Worm (Caenorhabditis elegans) whole organism, L4 larva: ENCODE measurements around the gene W09H1.3.

ENCODE experiments used
- R02D3.7 ChIP-seq: fragments of 150-350 bp; sonication (generic microtip); optimal IDR thresholded peaks from 3 replicates; lab custom pipeline; 2014; ENCODE audit warnings: missing biosample characterization, missing genetic modification characterization
- Y105C5A.15 ChIP-seq: fragments of 200-800 bp; sonication (Bioruptor generic); IDR thresholded peaks from 2 replicates; pipeline ENCODE4 v1.3.6; 2022; ENCODE audit warnings: missing genetic modification characterization, missing compliant biosample characterization
- aha-1 ChIP-seq: fragments of 150-350 bp; peaks from one replicate; lab custom pipeline; 2014; ENCODE audit warnings: missing biosample characterization, missing genetic modification characterization
- arid-1 ChIP-seq: fragments of 200-800 bp; sonication (Bioruptor generic); conservative IDR thresholded peaks from 2 replicates; pipeline ENCODE4 v1.3.6; 2022; ENCODE audit warnings: missing genetic modification reagents, missing genetic modification characterization, missing compliant biosample characterization
- ces-1 ChIP-seq: fragments of 150-350 bp; sonication (generic microtip); optimal IDR thresholded peaks from 4 replicates; lab custom pipeline; 2014; ENCODE audit warnings: missing biosample characterization, missing genetic modification reagents, missing genetic modification characterization
- ctbp-1 ChIP-seq: fragments of 200-800 bp; sonication (Bioruptor generic); IDR thresholded peaks from 2 replicates; pipeline ENCODE4 v1.3.6; 2022; ENCODE audit warnings: missing genetic modification reagents, missing genetic modification characterization, missing compliant biosample characterization
- daf-19 ChIP-seq: fragments of 200-800 bp; sonication (Bioruptor generic); conservative IDR thresholded peaks from 2 replicates; pipeline ENCODE4 v1.3.6; 2022; ENCODE audit warnings: missing genetic modification characterization, missing compliant biosample characterization
- dmd-8 ChIP-seq: fragments of 200-800 bp; sonication (Bioruptor generic); IDR thresholded peaks from 2 replicates; pipeline ENCODE4 v1.3.6; 2022; ENCODE audit warnings: missing genetic modification characterization, missing compliant biosample characterization
- duxl-1 ChIP-seq: sonication (generic microtip); optimal IDR thresholded peaks from 2 replicates; lab custom pipeline; 2016; ENCODE audit warnings: mild to moderate bottlenecking, missing genetic modification characterization, moderate library complexity, missing compliant biosample characterization; ENCODE audit not compliant: poor library complexity
- dve-1 ChIP-seq: sonication (generic microtip); optimal IDR thresholded peaks from 2 replicates; lab custom pipeline; 2017; ENCODE audit warnings: antibody characterized with exemption, mild to moderate bottlenecking, missing genetic modification characterization, missing compliant biosample characterization; ENCODE audit not compliant: insufficient read depth
- egl-27 ChIP-seq: sonication (generic microtip); optimal IDR thresholded peaks from 3 replicates; lab custom pipeline; 2017; ENCODE audit warnings: missing biosample characterization, missing genetic modification reagents, missing genetic modification characterization
- egl-43 ChIP-seq: fragments of 200-800 bp; sonication (Bioruptor generic); IDR thresholded peaks from 2 replicates; pipeline ENCODE4 v1.3.6; 2022; ENCODE audit warnings: missing genetic modification reagents, missing genetic modification characterization, missing compliant biosample characterization
- fkh-10 ChIP-seq: fragments of 150-350 bp; optimal IDR thresholded peaks from 2 replicates; lab custom pipeline; 2014; ENCODE audit warnings: missing biosample characterization, missing genetic modification reagents, missing genetic modification characterization
- hlh-11 ChIP-seq: fragments of 200-800 bp; sonication (Bioruptor generic); optimal IDR thresholded peaks from 2 replicates; lab custom pipeline; 2018; ENCODE audit warnings: mild to moderate bottlenecking, missing genetic modification characterization, missing compliant biosample characterization
- hlh-30 ChIP-seq: sonication (generic microtip); optimal IDR thresholded peaks from 2 replicates; lab custom pipeline; 2017; ENCODE audit warnings: antibody characterized with exemption, mild to moderate bottlenecking, missing genetic modification characterization, missing compliant biosample characterization; ENCODE audit not compliant: insufficient read depth
- hmg-1.1 ChIP-seq: fragments of 200-800 bp; sonication (Bioruptor generic); IDR thresholded peaks from 2 replicates; pipeline ENCODE4 v1.3.6; 2022; ENCODE audit warnings: missing genetic modification reagents, missing genetic modification characterization, missing compliant biosample characterization
- lin-1 ChIP-seq: fragments of 200-800 bp; sonication (Bioruptor generic); IDR thresholded peaks from 2 replicates; pipeline ENCODE4 v1.3.6; 2022; ENCODE audit warnings: missing genetic modification reagents, missing genetic modification characterization, missing compliant biosample characterization
- lin-39 ChIP-seq: fragments of 150-350 bp; optimal IDR thresholded peaks from 2 replicates; lab custom pipeline; 2014; ENCODE audit warnings: missing biosample characterization, missing genetic modification reagents, missing genetic modification characterization
- lsy-2 ChIP-seq, 2 experiments: fragments of 150-350 bp in 1 of 2; sonication (generic microtip) in 1 of 2; optimal IDR thresholded peaks; 2 replicates each; lab custom pipeline; 2014 to 2017; ENCODE audit warnings: missing biosample characterization in 2 of 2, missing genetic modification characterization in 2 of 2
- mdl-1 ChIP-seq, 2 experiments: fragments of 150-350 bp in 1 of 2; sonication (generic microtip) in 1 of 2; optimal IDR thresholded peaks; 2 replicates each; lab custom pipeline; 2014 to 2017; ENCODE audit warnings: missing biosample characterization in 2 of 2, missing genetic modification characterization in 2 of 2
- mep-1 ChIP-seq: fragments of 150-350 bp; sonication (generic microtip); optimal IDR thresholded peaks from 3 replicates; lab custom pipeline; 2014; ENCODE audit warnings: missing biosample characterization, missing genetic modification characterization
- mes-2 ChIP-seq: sonication (generic microtip); optimal IDR thresholded peaks from 2 replicates; lab custom pipeline; 2016; ENCODE audit warnings: missing genotype, mild to moderate bottlenecking, missing genetic modification characterization, missing compliant biosample characterization; ENCODE audit not compliant: poor library complexity, severe bottlenecking
- nhr-10 ChIP-seq: fragments of 150-350 bp; optimal IDR thresholded peaks from 2 replicates; lab custom pipeline; 2014; ENCODE audit warnings: missing biosample characterization, missing genetic modification characterization
- nhr-237 ChIP-seq: sonication (generic microtip); optimal IDR thresholded peaks from 2 replicates; lab custom pipeline; 2017; ENCODE audit warnings: missing biosample characterization, missing genetic modification characterization
- nhr-41 ChIP-seq: fragments of 200-800 bp; sonication (Bioruptor generic); IDR thresholded peaks from 2 replicates; pipeline ENCODE4 v1.3.6; 2022; ENCODE audit warnings: missing genetic modification reagents, missing genetic modification characterization, missing compliant biosample characterization
- nhr-6 ChIP-seq: fragments of 150-350 bp; optimal IDR thresholded peaks from 2 replicates; lab custom pipeline; 2014; ENCODE audit warnings: missing biosample characterization, missing genetic modification characterization
- rbr-2 ChIP-seq: sonication (generic microtip); optimal IDR thresholded peaks from 2 replicates; lab custom pipeline; 2016; ENCODE audit warnings: missing genotype, missing genetic modification characterization, missing compliant biosample characterization
- snpc-1.2 ChIP-seq: fragments of 200-800 bp; sonication (Bioruptor generic); IDR thresholded peaks from 2 replicates; pipeline ENCODE4 v1.3.6; 2022; ENCODE audit warnings: missing genetic modification reagents, missing genetic modification characterization, missing compliant biosample characterization
- spr-1 ChIP-seq: sonication (generic microtip); optimal IDR thresholded peaks from 2 replicates; lab custom pipeline; 2016; ENCODE audit warnings: mild to moderate bottlenecking, missing genetic modification characterization, missing compliant biosample characterization
- spr-3 ChIP-seq: fragments of 200-800 bp; sonication (Bioruptor generic); optimal IDR thresholded peaks from 2 replicates; lab custom pipeline; 2018; ENCODE audit warnings: mild to moderate bottlenecking, missing genetic modification characterization, missing compliant biosample characterization
- tra-1 ChIP-seq: fragments of 200-800 bp; sonication (Bioruptor generic); IDR thresholded peaks from 2 replicates; pipeline ENCODE4 v1.3.6; 2022; ENCODE audit warnings: missing genetic modification reagents, missing genetic modification characterization, missing compliant biosample characterization
- unc-39 ChIP-seq: sonication (generic microtip); optimal IDR thresholded peaks from 2 replicates; lab custom pipeline; 2017; ENCODE audit warnings: missing biosample characterization, missing genetic modification characterization
- unc-62 ChIP-seq, 3 experiments: fragments of 150-350 bp in 1 of 3; sonication (generic microtip); optimal IDR thresholded peaks in 2 of 3; peaks in 1 of 3; 1 replicate in 1 of 3; 2 replicates in 2 of 3; lab custom pipeline; 2014 to 2017; ENCODE audit warnings: missing biosample characterization in 3 of 3, missing genetic modification characterization in 3 of 3, missing genetic modification reagents in 3 of 3, missing genotype in 1 of 3
- vab-7 ChIP-seq: fragments of 200-800 bp; sonication (Bioruptor generic); IDR thresholded peaks from 2 replicates; pipeline ENCODE4 v1.3.6; 2022; ENCODE audit warnings: missing genetic modification reagents, missing genetic modification characterization, missing compliant biosample characterization
- zag-1 ChIP-seq: fragments of 150-350 bp; optimal IDR thresholded peaks from 2 replicates; lab custom pipeline; 2014; ENCODE audit warnings: missing biosample characterization, missing genetic modification characterization
- zfp-3 ChIP-seq: fragments of 200-800 bp; sonication (Bioruptor generic); conservative IDR thresholded peaks from 2 replicates; pipeline ENCODE4 v1.3.6; 2022; ENCODE audit warnings: missing genetic modification reagents, missing genetic modification characterization, missing compliant biosample characterization
- ztf-7 ChIP-seq: fragments of 150-350 bp; optimal IDR thresholded peaks from 2 replicates; lab custom pipeline; 2014; ENCODE audit warnings: missing biosample characterization, missing genetic modification characterization

Gene W09H1.3

ce11 chrII:13195706-13196417, 11.6 kb downstream of the W09H1.3 start:
- TF ChIP-seq aha-1 (tag; lab: Kevin White, UChicago) (peak; percentile 94), daf-19 (GFP tag; lab: Robert Waterston, UW) (no peak), unc-62 (GFP tag; optimal IDR thresholded peaks at IDR 0.05 in 1 of 2; lab: Kevin White, UChicago) (peak in 1 of 2 experiments; percentile 83), unc-62 (tag; optimal IDR thresholded peaks at IDR 0.05; lab: Kevin White, UChicago) (no peak), ctbp-1 (GFP tag; lab: Robert Waterston, UW) (no peak), dmd-8 (no peak), tra-1 (GFP tag; lab: Robert Waterston, UW) (0 out of 2 replicates have a peak, but pooled peaks have one; percentile 34), mes-2 (tag; lab: Kevin White, UChicago) (no peak), Y105C5A.15 (GFP tag; lab: Robert Waterston, UW) (no peak), arid-1 (GFP tag; lab: Robert Waterston, UW) (no peak)

DNA sequence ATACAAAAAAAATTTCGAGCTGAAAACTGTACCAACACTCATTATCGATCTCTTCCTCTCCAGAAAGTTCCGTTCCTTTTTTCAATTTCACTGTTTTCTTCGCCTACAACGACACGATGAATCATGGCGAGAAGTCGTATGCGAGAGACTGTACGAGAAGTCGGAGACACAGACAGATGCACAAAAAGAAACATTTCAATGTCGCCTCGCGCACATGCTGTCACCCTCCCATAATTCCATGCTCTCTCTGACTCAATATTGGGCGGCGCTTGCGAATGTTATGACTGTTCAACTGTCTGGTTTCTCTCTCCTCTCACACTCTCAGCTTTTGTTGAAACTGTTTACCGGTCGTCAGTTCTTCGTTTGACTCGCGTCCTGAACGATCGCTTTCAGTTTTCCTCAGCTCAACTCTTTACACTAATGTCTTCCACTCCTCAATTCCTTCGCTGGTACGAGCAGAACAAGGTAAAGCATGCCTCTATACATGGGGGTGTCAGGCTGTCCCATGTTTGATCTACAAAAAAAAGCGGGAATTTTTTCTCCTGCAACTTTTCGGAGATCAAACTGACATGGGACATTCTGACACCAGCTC, 12.6 kb downstream of the W09H1.3 start:
- TF ChIP-seq unc-39 (no peak), hlh-30 (tag; lab: Kevin White, UChicago) (peak; percentile 24), unc-62 (GFP tag; optimal IDR thresholded peaks at IDR 0.05 in 1 of 2; lab: Kevin White, UChicago) (peak in 1 of 2 experiments; percentile 86), unc-62 (tag; optimal IDR thresholded peaks at IDR 0.05; lab: Kevin White, UChicago) (no peak), nhr-41 (no peak), egl-43 (GFP tag; lab: Robert Waterston, UW) (no peak), hlh-11 (tag; lab: Kevin White, UChicago) (peak; percentile 46), vab-7 (GFP tag; lab: Robert Waterston, UW) (no peak), lsy-2 (tag; optimal IDR thresholded peaks at IDR 0.05; lab: Kevin White, UChicago) (peak in 1 of 2 experiments; percentile 56), fkh-10 (GFP tag; lab: Kevin White, UChicago) (no peak), hmg-1.1 (0 out of 2 replicates have a peak, but pooled peaks have one; percentile 45), lin-39 (tag; lab: Kevin White, UChicago) (no peak), ces-1 (GFP tag; lab: Kevin White, UChicago) (no peak), nhr-6 (tag; lab: Kevin White, UChicago) (peak; percentile 63), duxl-1 (no peak), zag-1 (tag; lab: Kevin White, UChicago) (no peak), spr-1 (tag; lab: Kevin White, UChicago) (no peak), aha-1 (tag; lab: Kevin White, UChicago) (peak; percentile 75), zfp-3 (GFP tag; lab: Robert Waterston, UW) (no peak), spr-3 (GFP tag; lab: Kevin White, UChicago) (no peak), nhr-10 (tag; lab: Kevin White, UChicago) (no peak), mdl-1 (tag; optimal IDR thresholded peaks at IDR 0.05; lab: Kevin White, UChicago) (peak in 1 of 2 experiments; percentile 64), nhr-237 (tag; lab: Kevin White, UChicago) (no peak), dve-1 (peak; percentile 14), mep-1 (peak; percentile 64), ztf-7 (tag; lab: Kevin White, UChicago) (no peak), egl-27 (tag; lab: Kevin White, UChicago) (no peak), rbr-2 (tag; lab: Kevin White, UChicago) (peak; percentile 9), lin-1 (GFP tag; lab: Robert Waterston, UW) (no peak), snpc-1.2 (no peak), R02D3.7 (tag; lab: Kevin White, UChicago) (no peak)
